Fruit fly (Drosophila melanogaster): ENCODE data around the gene mAcon1.

- no peak for TF ChIP-seq insv (optimal IDR thresholded peaks at IDR 0.05)
- TF ChIP-seq psq (optimal IDR thresholded peaks at IDR 0.05), result no peak
- TF ChIP-seq h (optimal IDR thresholded peaks at IDR 0.05), result no peak
- TF ChIP-seq Myc (optimal IDR thresholded peaks at IDR 0.05), result no peak
- TF ChIP-seq Sin3A (optimal IDR thresholded peaks at IDR 0.05), result no peak
Measured at dm6 chr2L:21149053-21149452, 19.3 kb upstream of the mAcon1 start.
